Fruit fly (Drosophila melanogaster) whole organism, pupa: ENCODE measurements around the gene CG46280.

Experiments
- CG32121 ChIP-seq: fragments of 200-800 bp; sonication (Bioruptor generic); IDR thresholded peaks from 2 replicates; pipeline ENCODE4 v1.3.6; 2022; ENCODE audit warnings: missing biosample characterization, missing genetic modification characterization
- CG9948 ChIP-seq: fragments of 200-800 bp; sonication (Bioruptor generic); optimal IDR thresholded peaks from 2 replicates; lab custom pipeline; 2018; ENCODE audit warnings: missing biosample characterization, mild to moderate bottlenecking, missing genetic modification characterization, moderate library complexity
- Ets98B ChIP-seq: fragments of 200-800 bp; sonication (Bioruptor generic); IDR thresholded peaks from 2 replicates; pipeline ENCODE4 v1.3.6; 2022; ENCODE audit warnings: missing biosample characterization, missing genetic modification characterization
- gl ChIP-seq: fragments of 200-800 bp; sonication (Bioruptor generic); optimal IDR thresholded peaks from 2 replicates; lab custom pipeline; 2018; ENCODE audit warnings: missing biosample characterization, mild to moderate bottlenecking, missing genetic modification characterization

- TF ChIP-seq Ets98B (no peak), gl (tag; lab: Kevin White, UChicago) (no peak), CG9948 (no peak), CG32121 (GFP tag; lab: Robert Waterston, UW) (no peak)
Measured at dm6 chr3R:13018284-13018900, 12.1 kb downstream of the CG46280 start.
